Fruit fly (Drosophila melanogaster) whole organism, embryonic: ENCODE data around the gene rt.

ENCODE experiments used
- Adf1 ChIP-seq: fragments of 200-800 bp; sonication (Bioruptor generic); IDR thresholded peaks from 2 replicates; pipeline ENCODE4 v1.3.6; 2022; ENCODE audit warnings: missing biosample characterization, missing genetic modification characterization
- Antp ChIP-seq: fragments of 200-800 bp; sonication (Bioruptor generic); optimal IDR thresholded peaks from 3 replicates; lab custom pipeline; 2016; ENCODE audit warnings: missing biosample characterization, missing genetic modification characterization
- CG10147 ChIP-seq: fragments of 200-800 bp; sonication (Bioruptor generic); optimal IDR thresholded peaks from 2 replicates; lab custom pipeline; 2019; ENCODE audit warnings: missing biosample characterization, mild to moderate bottlenecking, missing genetic modification characterization, moderate library complexity
- CG10959 ChIP-seq: fragments of 200-800 bp; sonication (Bioruptor generic); IDR thresholded peaks from 2 replicates; pipeline ENCODE4 v1.3.6; 2022; ENCODE audit warnings: missing biosample characterization, missing genetic modification characterization
- CG11696 ChIP-seq: fragments of 200-800 bp; sonication (Bioruptor generic); IDR thresholded peaks from 2 replicates; pipeline ENCODE4 v1.3.6; 2022; ENCODE audit warnings: missing biosample characterization, missing genetic modification characterization
- CG13296 ChIP-seq: fragments of 200-800 bp; sonication (Bioruptor generic); optimal IDR thresholded peaks from 3 replicates; lab custom pipeline; 2018; ENCODE audit warnings: missing biosample characterization, mild to moderate bottlenecking, missing genetic modification characterization
- CG13775 ChIP-seq: fragments of 200-800 bp; sonication (Bioruptor generic); optimal IDR thresholded peaks from 3 replicates; lab custom pipeline; 2017; ENCODE audit warnings: missing biosample characterization, mild to moderate bottlenecking, missing genetic modification characterization
- CG15514 ChIP-seq: fragments of 200-800 bp; sonication (Bioruptor generic); optimal IDR thresholded peaks from 3 replicates; lab custom pipeline; 2017; ENCODE audit warnings: missing biosample characterization, missing genetic modification characterization, mild to moderate bottlenecking, moderate library complexity, missing genetic modification reagents
- CG18262 ChIP-seq: fragments of 200-800 bp; optimal IDR thresholded peaks from 3 replicates; lab custom pipeline; 2019; ENCODE audit warnings: missing biosample characterization, mild to moderate bottlenecking, missing genetic modification characterization, moderate library complexity
- CG2129 ChIP-seq: fragments of 200-800 bp; sonication (Bioruptor generic); IDR thresholded peaks from 2 replicates; pipeline ENCODE4 v1.3.6; 2022; ENCODE audit warnings: missing biosample characterization, missing genetic modification characterization; ENCODE audit not compliant: partially characterized antibody
- CG30403 ChIP-seq: fragments of 200-800 bp; sonication (Bioruptor generic); optimal IDR thresholded peaks from 3 replicates; lab custom pipeline; 2016; ENCODE audit warnings: missing biosample characterization, missing genetic modification characterization
- CG32767 ChIP-seq: fragments of 200-800 bp; sonication (Bioruptor generic); IDR thresholded peaks from 2 replicates; pipeline ENCODE4 v1.3.6; 2022; ENCODE audit warnings: missing biosample characterization, missing genetic modification characterization
- CG34422 ChIP-seq: fragments of 200-800 bp; sonication (Bioruptor generic); IDR thresholded peaks from 3 replicates; pipeline ENCODE4 v1.3.6; 2022; ENCODE audit warnings: missing biosample characterization, missing genetic modification characterization
- CG4282 ChIP-seq: fragments of 200-800 bp; sonication (Bioruptor generic); optimal IDR thresholded peaks from 2 replicates; lab custom pipeline; 2016; ENCODE audit warnings: missing biosample characterization, missing genetic modification characterization
- CG4360 ChIP-seq: fragments of 200-800 bp; sonication (Bioruptor generic); IDR thresholded peaks from 2 replicates; pipeline ENCODE4 v1.3.6; 2022; ENCODE audit warnings: missing biosample characterization, missing genetic modification characterization
- CG6175 ChIP-seq: fragments of 200-800 bp; sonication (Bioruptor generic); IDR thresholded peaks from 3 replicates; pipeline ENCODE4 v1.3.6; 2022; ENCODE audit warnings: missing biosample characterization, missing genetic modification characterization
- CG8765 ChIP-seq: fragments of 200-800 bp; sonication (Bioruptor generic); IDR thresholded peaks from 2 replicates; pipeline ENCODE4 v1.3.6; 2022; ENCODE audit warnings: missing biosample characterization, missing genetic modification characterization
- D19B ChIP-seq: fragments of 200-800 bp; sonication (Bioruptor generic); optimal IDR thresholded peaks from 2 replicates; lab custom pipeline; 2017; ENCODE audit warnings: missing biosample characterization, mild to moderate bottlenecking, missing genetic modification characterization
- Dek ChIP-seq: fragments of 200-800 bp; sonication (Bioruptor generic); optimal IDR thresholded peaks from 3 replicates; lab custom pipeline; 2019; ENCODE audit warnings: missing biosample characterization, mild to moderate bottlenecking, missing genetic modification characterization, moderate library complexity
- Doc3 ChIP-seq: fragments of 200-800 bp; sonication (Bioruptor generic); IDR thresholded peaks from 3 replicates; pipeline ENCODE4 v1.3.6; 2022; ENCODE audit warnings: missing biosample characterization, missing genetic modification characterization; ENCODE audit not compliant: partially characterized antibody
- HmgD ChIP-seq: fragments of 200-800 bp; sonication (Bioruptor generic); optimal IDR thresholded peaks from 3 replicates; lab custom pipeline; 2016; ENCODE audit warnings: missing biosample characterization, missing genetic modification characterization
- HmgZ ChIP-seq: fragments of 200-800 bp; sonication (Bioruptor generic); optimal IDR thresholded peaks from 2 replicates; lab custom pipeline; 2018; ENCODE audit warnings: missing biosample characterization, mild to moderate bottlenecking, missing genetic modification characterization
- Mrtf ChIP-seq: fragments of 200-800 bp; sonication (Bioruptor generic); IDR thresholded peaks from 3 replicates; pipeline ENCODE4 v1.3.6; 2022; ENCODE audit warnings: missing biosample characterization, missing genetic modification characterization
- NC2β ChIP-seq: fragments of 200-800 bp; sonication (Bioruptor generic); optimal IDR thresholded peaks from 2 replicates; lab custom pipeline; 2016; ENCODE audit warnings: missing biosample characterization, missing genetic modification characterization
- NFAT ChIP-seq: fragments of 200-800 bp; sonication (Bioruptor generic); IDR thresholded peaks from 2 replicates; pipeline ENCODE4 v1.3.6; 2022; ENCODE audit warnings: missing biosample characterization, missing genetic modification characterization
- Oli ChIP-seq: fragments of 200-800 bp; sonication (Bioruptor generic); optimal IDR thresholded peaks from 2 replicates; lab custom pipeline; 2018; ENCODE audit warnings: missing biosample characterization, mild to moderate bottlenecking, missing genetic modification characterization, moderate library complexity
- Optix ChIP-seq: fragments of 200-800 bp; sonication (Bioruptor generic); IDR thresholded peaks from 3 replicates; pipeline ENCODE4 v1.3.6; 2022; ENCODE audit warnings: missing biosample characterization, missing genetic modification characterization
- Scr ChIP-seq: fragments of 200-800 bp; sonication (Bioruptor generic); IDR thresholded peaks from 2 replicates; pipeline ENCODE4 v1.3.6; 2022; ENCODE audit warnings: missing biosample characterization, missing genetic modification characterization; ENCODE audit not compliant: partially characterized antibody
- Side ChIP-seq: fragments of 200-800 bp; sonication (Bioruptor generic); optimal IDR thresholded peaks from 2 replicates; lab custom pipeline; 2016; ENCODE audit warnings: missing biosample characterization, missing genetic modification characterization
- Usf ChIP-seq: fragments of 200-800 bp; sonication (Bioruptor generic); optimal IDR thresholded peaks from 2 replicates; lab custom pipeline; 2017; ENCODE audit warnings: missing genotype, missing biosample characterization, missing genetic modification characterization
- ato ChIP-seq: fragments of 200-800 bp; sonication (Bioruptor generic); IDR thresholded peaks from 2 replicates; pipeline ENCODE4 v1.3.6; 2022; ENCODE audit warnings: missing biosample characterization, missing genetic modification characterization; ENCODE audit not compliant: partially characterized antibody
- ci ChIP-seq: fragments of 200-800 bp; sonication (Bioruptor generic); IDR thresholded peaks from 3 replicates; pipeline ENCODE4 v1.3.6; 2022; ENCODE audit warnings: missing biosample characterization, missing genetic modification characterization
- disco-r ChIP-seq: fragments of 200-800 bp; sonication (Bioruptor generic); optimal IDR thresholded peaks from 2 replicates; lab custom pipeline; 2016; ENCODE audit warnings: missing biosample characterization, missing genetic modification characterization
- gce ChIP-seq: fragments of 200-800 bp; sonication (Bioruptor generic); IDR thresholded peaks from 3 replicates; pipeline ENCODE4 v1.3.6; 2022; ENCODE audit warnings: missing biosample characterization, missing genetic modification characterization
- gfzf ChIP-seq: fragments of 200-800 bp; sonication (Bioruptor generic); optimal IDR thresholded peaks from 2 replicates; lab custom pipeline; 2016; ENCODE audit warnings: missing biosample characterization, mild to moderate bottlenecking, missing genetic modification characterization, moderate library complexity
- hbn ChIP-seq: fragments of 200-800 bp; sonication (Bioruptor generic); IDR thresholded peaks from 2 replicates; pipeline ENCODE4 v1.3.6; 2022; ENCODE audit warnings: missing biosample characterization, missing genetic modification characterization; ENCODE audit not compliant: partially characterized antibody
- nmo ChIP-seq: fragments of 200-800 bp; sonication (Bioruptor generic); optimal IDR thresholded peaks from 2 replicates; lab custom pipeline; 2018; ENCODE audit warnings: missing biosample characterization, mild to moderate bottlenecking, missing genetic modification characterization, moderate library complexity
- org-1 ChIP-seq: fragments of 200-800 bp; sonication (Bioruptor generic); optimal IDR thresholded peaks from 2 replicates; lab custom pipeline; 2017; ENCODE audit warnings: missing biosample characterization, missing genetic modification characterization
- pfk ChIP-seq: fragments of 200-800 bp; sonication (Bioruptor generic); optimal IDR thresholded peaks from 2 replicates; lab custom pipeline; 2018; ENCODE audit warnings: missing biosample characterization, mild to moderate bottlenecking, missing genetic modification characterization, moderate library complexity
- run ChIP-seq: fragments of 200-800 bp; sonication (Bioruptor generic); optimal IDR thresholded peaks from 3 replicates; lab custom pipeline; 2018; ENCODE audit warnings: missing biosample characterization, mild to moderate bottlenecking, missing genetic modification characterization
- salm ChIP-seq: fragments of 200-800 bp; sonication (Bioruptor generic); optimal IDR thresholded peaks from 2 replicates; lab custom pipeline; 2018; ENCODE audit warnings: missing biosample characterization, mild to moderate bottlenecking, missing genetic modification characterization
- sens ChIP-seq: fragments of 200-800 bp; sonication (Bioruptor generic); peaks from one replicate; lab custom pipeline; 2016; ENCODE audit warnings: missing biosample characterization, missing genetic modification characterization
- so ChIP-seq: fragments of 200-800 bp; sonication (Bioruptor generic); IDR thresholded peaks from 3 replicates; pipeline ENCODE4 v1.3.6; 2022; ENCODE audit warnings: missing biosample characterization, missing genetic modification characterization
- sob ChIP-seq: fragments of 200-800 bp; sonication (Bioruptor generic); IDR thresholded peaks from 2 replicates; pipeline ENCODE4 v1.3.6; 2022; ENCODE audit warnings: missing biosample characterization, missing genetic modification characterization
- unc-4 ChIP-seq: fragments of 200-800 bp; sonication (Bioruptor generic); IDR thresholded peaks from 2 replicates; pipeline ENCODE4 v1.3.6; 2022; ENCODE audit warnings: missing biosample characterization, missing genetic modification characterization; ENCODE audit not compliant: partially characterized antibody
- vfl ChIP-seq: fragments of 200-800 bp; sonication (Bioruptor generic); optimal IDR thresholded peaks from 2 replicates; lab custom pipeline; 2016; ENCODE audit warnings: missing biosample characterization, missing genetic modification characterization
- vvl ChIP-seq: fragments of 200-800 bp; sonication (Bioruptor generic); IDR thresholded peaks from 2 replicates; pipeline ENCODE4 v1.3.6; 2022; ENCODE audit warnings: missing biosample characterization, missing genetic modification characterization
- yki ChIP-seq: fragments of >200 bp; optimal IDR thresholded peaks from 3 replicates; lab custom pipeline; 2018
- zen2 ChIP-seq: fragments of 200-800 bp; sonication (Bioruptor generic); IDR thresholded peaks from 3 replicates; pipeline ENCODE4 v1.3.6; 2022; ENCODE audit warnings: missing biosample characterization, missing genetic modification characterization; ENCODE audit not compliant: partially characterized antibody

Gene rt

DNA sequence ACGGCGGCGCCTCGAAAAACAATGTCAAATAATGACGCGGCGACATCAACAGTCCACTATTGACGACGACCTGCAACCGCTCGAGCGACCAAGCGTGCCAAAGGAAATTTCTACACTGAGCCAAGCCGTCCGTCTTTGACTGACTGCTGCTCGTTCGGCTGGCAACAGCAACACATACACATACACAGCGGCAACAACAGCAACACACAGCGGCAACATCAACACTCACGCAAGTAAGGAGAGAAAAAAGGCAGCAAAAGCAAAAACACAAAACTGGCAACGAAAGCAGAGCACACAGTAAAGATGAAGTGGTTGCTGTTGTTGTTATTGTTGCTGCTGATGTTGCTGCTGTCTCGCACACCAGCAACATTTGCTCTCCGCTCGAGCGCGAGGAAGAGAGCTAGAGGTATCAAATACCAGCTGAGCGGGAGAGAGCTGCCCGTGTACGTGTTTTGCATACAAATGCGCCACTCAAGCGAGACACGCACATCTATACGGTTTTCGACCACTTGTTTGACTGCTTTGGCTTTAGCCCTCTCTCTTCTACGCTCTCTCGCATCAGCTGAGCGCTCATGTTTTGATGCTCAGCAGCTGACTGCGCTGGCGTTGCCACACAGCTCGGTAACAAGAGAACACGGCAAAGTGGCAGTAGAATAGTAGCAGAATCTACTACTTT is 34.4 kb downstream of the rt start (continued):
- TF ChIP-seq zen2 (peak; percentile 95), run (tag; lab: Kevin White, UChicago) (peak; percentile 5), pfk (GFP tag; lab: Kevin White, UChicago) (peak; percentile 5), org-1 (peak; percentile 17), CG11696 (GFP tag; lab: Robert Waterston, UW) (0 out of 2 replicates have a peak, but pooled peaks have one; percentile 17), CG4282 (GFP tag; lab: Kevin White, UChicago) (peak; percentile 9), hbn (GFP tag; lab: Robert Waterston, UW) (peak; percentile 80), Optix (GFP tag; lab: Robert Waterston, UW) (0 out of 3 replicates have a peak, but pooled peaks have one; percentile 6), CG18262 (tag; lab: Kevin White, UChicago) (peak; percentile 36), unc-4 (GFP tag; lab: Robert Waterston, UW) (peak; percentile 62), CG4360 (peak; percentile 98), HmgD (GFP tag; lab: Kevin White, UChicago) (peak; percentile 20), Side (GFP tag; lab: Kevin White, UChicago) (no peak), HmgZ (tag; lab: Kevin White, UChicago) (peak; percentile 86), vvl (GFP tag; lab: Robert Waterston, UW) (peak; percentile 85; the same call in 1 of the 2 replicates), Antp (no peak), CG10959 (no peak), so (GFP tag; lab: Robert Waterston, UW) (peak; percentile 79; the same call in 2 of the 3 replicates), CG6175 (peak; percentile 97), Scr (GFP tag; lab: Robert Waterston, UW) (peak; percentile 55), ci (GFP tag; lab: Robert Waterston, UW) (peak; percentile 74), CG34422 (peak; percentile 51; the same call in 2 of the 3 replicates), CG13775 (GFP tag; lab: Kevin White, UChicago) (no peak), Doc3 (GFP tag; lab: Robert Waterston, UW) (peak; percentile 72), NFAT (GFP tag; lab: Robert Waterston, UW) (peak; percentile 61; the same call in 1 of the 2 replicates), Mrtf (no peak), CG13296 (GFP tag; lab: Kevin White, UChicago) (peak; percentile 44), Usf (GFP tag; lab: Kevin White, UChicago) (no peak), CG32767 (peak; percentile 32; the same call in 1 of the 2 replicates), gce (peak; percentile 43; the same call in 2 of the 3 replicates), D19B (GFP tag; lab: Kevin White, UChicago) (no peak), CG2129 (GFP tag; lab: Robert Waterston, UW) (peak; percentile 16; the same call in 1 of the 2 replicates), Oli (peak; percentile 9), CG30403 (no peak), NC2β (GFP tag; lab: Kevin White, UChicago) (peak; percentile 1), Dek (peak; percentile 21), gfzf (GFP tag; lab: Kevin White, UChicago) (no peak), vfl (GFP tag; lab: Kevin White, UChicago) (peak; percentile 29), salm (tag; lab: Kevin White, UChicago) (peak; percentile 17), sob (GFP tag; lab: Robert Waterston, UW) (peak; percentile 40; the same call in 1 of the 2 replicates), nmo (GFP tag; lab: Kevin White, UChicago) (peak; percentile 4), CG10147 (GFP tag; lab: Kevin White, UChicago) (peak; percentile 38), CG15514 (GFP tag; lab: Kevin White, UChicago) (peak; percentile 15), sens (GFP tag; lab: Kevin White, UChicago) (peak; percentile 76), disco-r (GFP tag; lab: Kevin White, UChicago) (no peak), yki (lab: Kevin White, UChicago) (peak; percentile 96), CG8765 (peak; percentile 61; the same call in 1 of the 2 replicates), ato (GFP tag; lab: Robert Waterston, UW) (peak; percentile 15; the same call in 1 of the 2 replicates), Adf1 (GFP tag; lab: Robert Waterston, UW) (peak; percentile 84)
